Worm (Caenorhabditis elegans) whole organism, late embryonic: ENCODE measurements around the gene T25B2.2.

Experiments used
- K02D7.2 ChIP-seq: sonication (generic microtip); optimal IDR thresholded peaks from 2 replicates; lab custom pipeline; 2017; ENCODE audit warnings: mild to moderate bottlenecking, missing genetic modification characterization, missing compliant biosample characterization
- T23F11.4 ChIP-seq: fragments of 200-800 bp; sonication (Bioruptor generic); optimal IDR thresholded peaks from 2 replicates; lab custom pipeline; 2018; ENCODE audit warnings: mild to moderate bottlenecking, missing genetic modification characterization, missing compliant biosample characterization
- ahr-1 ChIP-seq: sonication (generic microtip); optimal IDR thresholded peaks from 2 replicates; lab custom pipeline; 2016; ENCODE audit warnings: missing genetic modification characterization, missing compliant biosample characterization
- ama-1 ChIP-seq: fragments of 150-350 bp; optimal IDR thresholded peaks from 2 replicates; lab custom pipeline; 2014
- ceh-14 ChIP-seq: sonication (generic microtip); optimal IDR thresholded peaks from 2 replicates; lab custom pipeline; 2016; ENCODE audit warnings: missing genotype, missing genetic modification characterization, missing compliant biosample characterization
- ceh-19 ChIP-seq: fragments of 200-800 bp; sonication (Bioruptor generic); optimal IDR thresholded peaks from 2 replicates; lab custom pipeline; 2018; ENCODE audit warnings: mild to moderate bottlenecking, missing genetic modification characterization, missing compliant biosample characterization
- ceh-2 ChIP-seq: sonication (generic microtip); optimal IDR thresholded peaks from 2 replicates; lab custom pipeline; 2016; ENCODE audit warnings: missing genotype, missing genetic modification characterization, missing compliant biosample characterization
- ceh-22 ChIP-seq: sonication (generic microtip); optimal IDR thresholded peaks from 2 replicates; lab custom pipeline; 2017; ENCODE audit warnings: missing biosample characterization, missing genetic modification characterization
- ceh-24 ChIP-seq: sonication (generic microtip); optimal IDR thresholded peaks from 2 replicates; lab custom pipeline; 2016; ENCODE audit warnings: mild to moderate bottlenecking, missing genetic modification characterization, missing compliant biosample characterization
- ceh-30 ChIP-seq: fragments of 150-350 bp; optimal IDR thresholded peaks from 2 replicates; lab custom pipeline; 2014; ENCODE audit warnings: missing biosample characterization, missing genetic modification characterization
- ceh-31 ChIP-seq: sonication (generic microtip); optimal IDR thresholded peaks from 2 replicates; lab custom pipeline; 2016; ENCODE audit warnings: missing genetic modification characterization, missing compliant biosample characterization
- ceh-34 ChIP-seq: sonication (generic microtip); optimal IDR thresholded peaks from 2 replicates; lab custom pipeline; 2016; ENCODE audit warnings: mild to moderate bottlenecking, missing genetic modification characterization, missing compliant biosample characterization
- ceh-6 ChIP-seq: fragments of 200-800 bp; sonication (Bioruptor generic); optimal IDR thresholded peaks from 2 replicates; lab custom pipeline; 2018; ENCODE audit warnings: mild to moderate bottlenecking, missing genetic modification characterization, missing compliant biosample characterization
- ceh-9 ChIP-seq: sonication (generic microtip); optimal IDR thresholded peaks from 2 replicates; lab custom pipeline; 2016; ENCODE audit warnings: mild to moderate bottlenecking, missing genetic modification characterization, inconsistent platforms, missing compliant biosample characterization
- dmd-4 ChIP-seq: sonication (generic microtip); optimal IDR thresholded peaks from 2 replicates; lab custom pipeline; 2016; ENCODE audit warnings: borderline replicate concordance, missing genetic modification characterization, missing compliant biosample characterization
- dve-1 ChIP-seq: sonication (generic microtip); optimal IDR thresholded peaks from 2 replicates; lab custom pipeline; 2017; ENCODE audit warnings: antibody characterized with exemption, mild to moderate bottlenecking, missing genetic modification characterization, missing compliant biosample characterization
- elt-4 ChIP-seq: sonication (generic microtip); optimal IDR thresholded peaks from 2 replicates; lab custom pipeline; 2016; ENCODE audit warnings: missing genetic modification characterization, missing compliant biosample characterization
- ets-4 ChIP-seq: sonication (generic microtip); optimal IDR thresholded peaks from 2 replicates; lab custom pipeline; 2016; ENCODE audit warnings: missing genetic modification characterization, missing compliant biosample characterization
- eyg-1 ChIP-seq: sonication (generic microtip); optimal IDR thresholded peaks from 2 replicates; lab custom pipeline; 2016; ENCODE audit warnings: missing genotype, missing genetic modification characterization, missing compliant biosample characterization
- fkh-10 ChIP-seq: fragments of 150-350 bp; optimal IDR thresholded peaks from 2 replicates; lab custom pipeline; 2014; ENCODE audit warnings: missing biosample characterization, missing genetic modification reagents, missing genetic modification characterization
- hlh-13 ChIP-seq: fragments of 200-800 bp; sonication (Bioruptor generic); optimal IDR thresholded peaks from 2 replicates; lab custom pipeline; 2018; ENCODE audit warnings: mild to moderate bottlenecking, missing genetic modification characterization, missing compliant biosample characterization
- hlh-15 ChIP-seq: sonication (generic microtip); optimal IDR thresholded peaks from 2 replicates; lab custom pipeline; 2016; ENCODE audit warnings: missing genetic modification characterization, missing compliant biosample characterization
- hlh-8 ChIP-seq: sonication (generic microtip); optimal IDR thresholded peaks from 2 replicates; lab custom pipeline; 2016; ENCODE audit warnings: missing genotype, missing genetic modification characterization, missing compliant biosample characterization
- madf-2 ChIP-seq: sonication (generic microtip); optimal IDR thresholded peaks from 2 replicates; lab custom pipeline; 2017; ENCODE audit warnings: missing genetic modification characterization, missing compliant biosample characterization
- nfya-1 ChIP-seq: sonication (generic microtip); optimal IDR thresholded peaks from 2 replicates; lab custom pipeline; 2017; ENCODE audit warnings: missing genetic modification characterization, mild to moderate bottlenecking, missing compliant biosample characterization, antibody characterized with exemption, moderate library complexity
- nhr-232 ChIP-seq: sonication (generic microtip); optimal IDR thresholded peaks from 2 replicates; lab custom pipeline; 2016; ENCODE audit warnings: missing genetic modification characterization, missing compliant biosample characterization
- npax-4 ChIP-seq: sonication (generic microtip); optimal IDR thresholded peaks from 2 replicates; lab custom pipeline; 2016; ENCODE audit warnings: missing genetic modification characterization, missing compliant biosample characterization
- pag-3 ChIP-seq: sonication (generic microtip); optimal IDR thresholded peaks from 2 replicates; lab custom pipeline; 2016; ENCODE audit warnings: missing compliant biosample characterization, missing genetic modification characterization, borderline replicate concordance
- pha-2 ChIP-seq: sonication (generic microtip); optimal IDR thresholded peaks from 2 replicates; lab custom pipeline; 2017; ENCODE audit warnings: mild to moderate bottlenecking, missing genetic modification characterization, missing compliant biosample characterization
- pqm-1 ChIP-seq: sonication (generic microtip); optimal IDR thresholded peaks from 2 replicates; lab custom pipeline; 2016; ENCODE audit warnings: missing genetic modification characterization, missing compliant biosample characterization
- sdc-2 ChIP-seq: sonication (generic microtip); optimal IDR thresholded peaks from 2 replicates; lab custom pipeline; 2016; ENCODE audit warnings: missing genotype, missing genetic modification characterization, missing compliant biosample characterization
- sox-2 ChIP-seq: fragments of 200-800 bp; sonication (Bioruptor generic); IDR thresholded peaks from 2 replicates; pipeline ENCODE4 v1.3.6; 2022; ENCODE audit warnings: missing genetic modification reagents, missing genetic modification characterization, missing compliant biosample characterization
- sox-4 ChIP-seq: sonication (generic microtip); optimal IDR thresholded peaks from 2 replicates; lab custom pipeline; 2017; ENCODE audit warnings: mild to moderate bottlenecking, missing genetic modification characterization, inconsistent platforms, missing compliant biosample characterization
- syd-9 ChIP-seq: sonication (generic microtip); optimal IDR thresholded peaks from 2 replicates; lab custom pipeline; 2016; ENCODE audit warnings: mild to moderate bottlenecking, missing genetic modification characterization, moderate library complexity, missing compliant biosample characterization
- tbx-2 ChIP-seq: sonication (generic microtip); optimal IDR thresholded peaks from 2 replicates; lab custom pipeline; 2016; ENCODE audit warnings: missing genetic modification characterization, missing compliant biosample characterization
- unc-42 ChIP-seq: sonication (generic microtip); optimal IDR thresholded peaks from 2 replicates; lab custom pipeline; 2016; ENCODE audit warnings: missing genotype, missing genetic modification characterization, missing compliant biosample characterization
- unc-86 ChIP-seq: sonication (generic microtip); optimal IDR thresholded peaks from 2 replicates; lab custom pipeline; 2016; ENCODE audit warnings: missing genetic modification characterization, missing compliant biosample characterization
- zip-5 ChIP-seq: sonication (generic microtip); optimal IDR thresholded peaks from 2 replicates; lab custom pipeline; 2016; ENCODE audit warnings: missing genetic modification characterization, missing compliant biosample characterization
- ztf-16 ChIP-seq: sonication (generic microtip); optimal IDR thresholded peaks from 2 replicates; lab custom pipeline; 2017; ENCODE audit warnings: missing genetic modification characterization, missing compliant biosample characterization

Gene T25B2.2

ce11 chrX:6202809-6203208 is 33.4 kb downstream of the T25B2.2 start:
- TF ChIP-seq sox-4 (tag; lab: Kevin White, UChicago) (no peak), dve-1 (tag; lab: Kevin White, UChicago) (no peak), ztf-16 (tag; lab: Kevin White, UChicago) (no peak), pqm-1 (tag; lab: Kevin White, UChicago) (no peak), ahr-1 (tag; lab: Kevin White, UChicago) (no peak), dmd-4 (tag; lab: Kevin White, UChicago) (no peak), ceh-19 (GFP tag; lab: Kevin White, UChicago) (no peak), hlh-15 (tag; lab: Kevin White, UChicago) (no peak), sdc-2 (tag; lab: Kevin White, UChicago) (no peak), tbx-2 (tag; lab: Kevin White, UChicago) (no peak), npax-4 (tag; lab: Kevin White, UChicago) (no peak), ets-4 (tag; lab: Kevin White, UChicago) (no peak), nfya-1 (tag; lab: Kevin White, UChicago) (no peak), ceh-22 (tag; lab: Kevin White, UChicago) (no peak), syd-9 (tag; lab: Kevin White, UChicago) (no peak), ceh-14 (tag; lab: Kevin White, UChicago) (no peak), hlh-13 (GFP tag; lab: Kevin White, UChicago) (no peak)

ce11 chrX:6203315-6203714 is 33.9 kb downstream of the T25B2.2 start:
- TF ChIP-seq ceh-31 (no peak), sox-2 (GFP tag; lab: Robert Waterston, UW) (no peak), ahr-1 (tag; lab: Kevin White, UChicago) (no peak), sdc-2 (tag; lab: Kevin White, UChicago) (no peak), pag-3 (no peak), zip-5 (tag; lab: Kevin White, UChicago) (no peak)

- TF ChIP-seq ceh-6 (GFP tag; lab: Kevin White, UChicago): no peak
- no peak for TF ChIP-seq pha-2 (tag; lab: Kevin White, UChicago)
- TF ChIP-seq ceh-22 (tag; lab: Kevin White, UChicago): no peak
- TF ChIP-seq hlh-13 (GFP tag; lab: Kevin White, UChicago): no peak
These were observed 35.3 kb downstream of the T25B2.2 start, which contains the start of gene bca-1 for ce11 chrX:6204696-6205232. Gene bca-1, minus strand, starts transcription at chrX:6204746.

- no peak for TF ChIP-seq sox-2 (GFP tag; lab: Robert Waterston, UW)
- TF ChIP-seq unc-86 (tag; lab: Kevin White, UChicago): no peak
- TF ChIP-seq zip-5 (tag; lab: Kevin White, UChicago): no peak
- no peak for TF ChIP-seq ceh-34
- no peak for TF ChIP-seq elt-4 (tag; lab: Kevin White, UChicago)
- no peak for TF ChIP-seq madf-2
- no peak for TF ChIP-seq ama-1 (lab: Kevin White, UChicago)
- no peak for TF ChIP-seq fkh-10 (GFP tag; lab: Kevin White, UChicago)
- TF ChIP-seq unc-42: no peak
- TF ChIP-seq ceh-24 (tag; lab: Kevin White, UChicago): no peak
- TF ChIP-seq K02D7.2 (tag; lab: Kevin White, UChicago): no peak
- no peak for TF ChIP-seq hlh-8 (tag; lab: Kevin White, UChicago)
- TF ChIP-seq nfya-1 (tag; lab: Kevin White, UChicago): no peak
- no peak for TF ChIP-seq ceh-30 (tag; lab: Kevin White, UChicago)
- TF ChIP-seq dve-1 (tag; lab: Kevin White, UChicago): no peak
- TF ChIP-seq nhr-232: no peak
These were observed 35.9 kb downstream of the T25B2.2 start for ce11 chrX:6205325-6205724.

- TF ChIP-seq ceh-2 (tag; lab: Kevin White, UChicago) (no peak), ceh-9 (tag; lab: Kevin White, UChicago) (no peak), nfya-1 (tag; lab: Kevin White, UChicago) (no peak), eyg-1 (tag; lab: Kevin White, UChicago) (no peak), pha-2 (tag; lab: Kevin White, UChicago) (no peak), zip-5 (tag; lab: Kevin White, UChicago) (no peak), T23F11.4 (GFP tag; lab: Kevin White, UChicago) (no peak)
These were observed 36.9 kb downstream of the T25B2.2 start, which contains the start of gene mtp-18 for ce11 chrX:6206305-6206704. Gene mtp-18, minus strand, starts transcription at chrX:6206405.
